Fruit fly (Drosophila melanogaster) whole organism, adult: ENCODE results near the gene CG12470.

Experiments
- CG11617 ChIP-seq: fragments of 200-800 bp; sonication (Bioruptor generic); optimal IDR thresholded peaks from 2 replicates; lab custom pipeline; 2017; ENCODE audit warnings: mild to moderate bottlenecking, missing biosample characterization, missing genetic modification reagents, missing genetic modification characterization
- CG12768 ChIP-seq: fragments of 200-800 bp; sonication (Bioruptor generic); optimal IDR thresholded peaks from 2 replicates; lab custom pipeline; 2017; ENCODE audit warnings: missing biosample characterization, missing genetic modification characterization, mild to moderate bottlenecking, moderate library complexity, missing genetic modification reagents
- CG14711 ChIP-seq: fragments of 200-800 bp; sonication (Bioruptor generic); optimal IDR thresholded peaks from 2 replicates; lab custom pipeline; 2018; ENCODE audit warnings: missing biosample characterization, mild to moderate bottlenecking, missing genetic modification characterization, moderate library complexity
- CG1620 ChIP-seq: fragments of 200-800 bp; sonication (Bioruptor generic); optimal IDR thresholded peaks from 2 replicates; lab custom pipeline; 2016; ENCODE audit warnings: missing biosample characterization, missing genetic modification characterization
- CG33017 ChIP-seq: fragments of 200-800 bp; sonication (Bioruptor generic); optimal IDR thresholded peaks from 2 replicates; lab custom pipeline; 2018; ENCODE audit warnings: missing biosample characterization, mild to moderate bottlenecking, missing genetic modification characterization, moderate library complexity
- CG5204 ChIP-seq: fragments of 200-800 bp; sonication (Bioruptor generic); optimal IDR thresholded peaks from 2 replicates; lab custom pipeline; 2016; ENCODE audit warnings: missing biosample characterization, missing genetic modification characterization
- CG7045 ChIP-seq: fragments of 200-800 bp; sonication (Bioruptor generic); optimal IDR thresholded peaks from 2 replicates; lab custom pipeline; 2017; ENCODE audit warnings: missing biosample characterization, mild to moderate bottlenecking, missing genetic modification characterization
- CG7101 ChIP-seq: fragments of 200-800 bp; sonication (Bioruptor generic); optimal IDR thresholded peaks from 2 replicates; lab custom pipeline; 2018; ENCODE audit warnings: missing biosample characterization, mild to moderate bottlenecking, missing genetic modification characterization, moderate library complexity
- Clk ChIP-seq: fragments of 200-800 bp; sonication (Bioruptor generic); optimal IDR thresholded peaks from 2 replicates; lab custom pipeline; 2017; ENCODE audit warnings: missing biosample characterization, missing genetic modification characterization
- Crg-1 ChIP-seq: fragments of 200-800 bp; sonication (Bioruptor generic); optimal IDR thresholded peaks from 2 replicates; lab custom pipeline; 2016; ENCODE audit warnings: missing biosample characterization, missing genetic modification characterization
- Hr96 ChIP-seq: fragments of 200-800 bp; sonication (Bioruptor generic); optimal IDR thresholded peaks from 2 replicates; lab custom pipeline; 2016; ENCODE audit warnings: missing biosample characterization, missing genetic modification characterization
- Mnt ChIP-seq: fragments of 200-800 bp; sonication (Bioruptor generic); optimal IDR thresholded peaks from 2 replicates; lab custom pipeline; 2016; ENCODE audit warnings: missing biosample characterization, mild to moderate bottlenecking, missing genetic modification characterization
- bab1 ChIP-seq: fragments of 200-800 bp; sonication (Bioruptor generic); optimal IDR thresholded peaks from 3 replicates; lab custom pipeline; 2019; ENCODE audit warnings: missing biosample characterization, mild to moderate bottlenecking, missing genetic modification characterization, moderate library complexity
- cic ChIP-seq: fragments of 200-800 bp; sonication (Bioruptor generic); optimal IDR thresholded peaks from 2 replicates; lab custom pipeline; 2017; ENCODE audit warnings: missing biosample characterization, mild to moderate bottlenecking, missing genetic modification characterization, moderate library complexity
- cnc ChIP-seq, 2 experiments: fragments of >200 bp; optimal IDR thresholded peaks; 2 replicates each; lab custom pipeline; 2017
- kay ChIP-seq: fragments of 200-800 bp; sonication (Bioruptor generic); peaks from one replicate; lab custom pipeline; 2016; ENCODE audit warnings: missing biosample characterization, missing genetic modification characterization, borderline replicate concordance
- ovo ChIP-seq: fragments of 200-800 bp; sonication (Bioruptor generic); optimal IDR thresholded peaks from 2 replicates; lab custom pipeline; 2016; ENCODE audit warnings: missing biosample characterization, missing genetic modification characterization
- pad ChIP-seq: fragments of 200-800 bp; sonication (Bioruptor generic); optimal IDR thresholded peaks from 3 replicates; lab custom pipeline; 2017; ENCODE audit warnings: missing biosample characterization, missing genetic modification characterization, mild to moderate bottlenecking, moderate library complexity, missing genetic modification reagents
- tj ChIP-seq: fragments of 200-800 bp; sonication (Bioruptor generic); optimal IDR thresholded peaks from 3 replicates; lab custom pipeline; 2017; ENCODE audit warnings: missing biosample characterization, mild to moderate bottlenecking, missing genetic modification characterization, moderate library complexity
- toe ChIP-seq: fragments of 200-800 bp; sonication (Bioruptor generic); optimal IDR thresholded peaks from 2 replicates; lab custom pipeline; 2016; ENCODE audit warnings: missing biosample characterization, missing genetic modification characterization

CG12470 gene

dm6 chrX:352767-353166 lies 45.3 kb downstream of the CG12470 start, which contains the start of gene CG43182:
TSS of gene CG43182 (plus strand) at chrX:353067.
- no peak for TF ChIP-seq kay (GFP tag; lab: Kevin White, UChicago)
- TF ChIP-seq CG1620 (GFP tag; lab: Kevin White, UChicago): no peak
- TF ChIP-seq CG7101 (tag; lab: Kevin White, UChicago): no peak
- no peak for TF ChIP-seq Mnt (GFP tag; lab: Kevin White, UChicago)
- TF ChIP-seq pad: no peak
- no peak for TF ChIP-seq CG12768 (GFP tag; lab: Kevin White, UChicago)
- TF ChIP-seq CG14711 (tag; lab: Kevin White, UChicago): no peak
- no peak for TF ChIP-seq cic (GFP tag; lab: Kevin White, UChicago)
- no peak for TF ChIP-seq ovo (GFP tag; lab: Kevin White, UChicago)
- no peak for TF ChIP-seq tj (GFP tag; lab: Kevin White, UChicago)
- no peak for TF ChIP-seq CG33017 (tag; lab: Kevin White, UChicago)
- no peak for TF ChIP-seq Clk
- TF ChIP-seq CG7045 (GFP tag; lab: Kevin White, UChicago): no peak
- no peak for TF ChIP-seq cnc (optimal IDR thresholded peaks at IDR 0.05; lab: Kevin White, UChicago)
- TF ChIP-seq bab1 (GFP tag; lab: Kevin White, UChicago): no peak
- TF ChIP-seq Crg-1 (GFP tag; lab: Kevin White, UChicago): no peak
- TF ChIP-seq CG5204 (GFP tag; lab: Kevin White, UChicago): no peak

DNA sequence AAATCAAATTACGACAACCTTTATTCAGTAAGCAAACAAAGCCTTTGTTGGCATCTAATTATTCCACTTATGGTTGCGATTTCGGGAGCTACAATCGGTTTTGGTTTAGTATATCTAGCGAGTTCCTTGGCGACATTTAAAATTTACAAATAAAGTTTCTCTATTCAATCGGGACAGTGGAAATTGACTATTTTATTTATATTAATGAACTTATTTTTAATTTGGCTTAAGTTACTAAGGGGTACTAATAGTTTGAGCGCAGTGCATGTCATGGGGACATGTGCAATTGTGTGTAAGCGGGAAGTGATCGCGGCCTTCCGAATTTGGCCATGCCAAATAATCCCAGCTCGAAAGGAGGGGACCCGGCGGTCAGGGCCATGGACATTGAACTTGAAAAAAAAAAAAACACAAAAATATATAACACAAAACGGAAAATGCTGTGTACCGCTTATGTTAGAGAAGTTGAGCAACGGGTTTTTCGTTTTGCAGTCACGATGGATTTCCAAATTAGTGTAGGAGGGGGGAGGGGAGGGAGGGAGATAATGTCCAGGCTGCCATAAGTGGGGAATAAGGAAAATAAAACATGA lies 46.5 kb downstream of the CG12470 start:
- TF ChIP-seq cnc (optimal IDR thresholded peaks at IDR 0.05; lab: Kevin White, UChicago) (no peak), cic (GFP tag; lab: Kevin White, UChicago) (no peak), CG11617 (no peak), CG12768 (GFP tag; lab: Kevin White, UChicago) (no peak), bab1 (GFP tag; lab: Kevin White, UChicago) (no peak), ovo (GFP tag; lab: Kevin White, UChicago) (no peak)

DNA sequence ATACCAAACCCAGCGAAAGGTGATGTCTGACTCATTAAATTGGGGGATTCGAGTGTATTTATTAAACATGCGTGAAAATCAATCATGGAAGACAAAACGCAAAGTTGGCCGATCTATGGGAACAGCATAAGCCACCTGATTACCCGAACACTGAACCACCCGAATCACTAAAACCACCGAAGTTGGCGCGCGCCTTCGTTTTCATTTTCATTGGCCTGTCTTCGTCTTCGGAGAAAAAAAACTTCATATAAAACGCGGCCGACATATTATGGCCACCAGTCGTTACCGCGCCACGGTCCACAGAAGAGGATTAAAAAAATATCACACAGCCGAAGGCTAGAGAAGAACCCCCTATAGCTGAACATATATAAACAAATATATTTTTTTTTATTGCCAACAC lies 48.7 kb downstream of the CG12470 start, which contains the start of gene y:
TSS of gene y (plus strand) at position 278 of the 400 bp plus-strand sequence.
- TF ChIP-seq CG7045 (GFP tag; lab: Kevin White, UChicago) (no peak), CG1620 (GFP tag; lab: Kevin White, UChicago) (no peak), CG5204 (GFP tag; lab: Kevin White, UChicago) (no peak), cnc (optimal IDR thresholded peaks at IDR 0.05; lab: Kevin White, UChicago) (no peak), Mnt (GFP tag; lab: Kevin White, UChicago) (no peak), CG11617 (no peak), tj (GFP tag; lab: Kevin White, UChicago) (no peak), CG33017 (tag; lab: Kevin White, UChicago) (no peak), CG7101 (tag; lab: Kevin White, UChicago) (no peak), Hr96 (GFP tag; lab: Kevin White, UChicago) (no peak), kay (GFP tag; lab: Kevin White, UChicago) (no peak), toe (GFP tag; lab: Kevin White, UChicago) (no peak), Crg-1 (GFP tag; lab: Kevin White, UChicago) (no peak)
